Fruit fly (Drosophila melanogaster) whole organism, wandering third instar larva: ENCODE results near the gene CG3638.

Source experiments
- Abd-B ChIP-seq: fragments of >200 bp; optimal IDR thresholded peaks from 2 replicates; lab custom pipeline; 2017; ENCODE audit warnings: missing biosample characterization, missing genetic modification characterization
- CG32264 ChIP-seq: fragments of 200-800 bp; sonication (Bioruptor generic); optimal IDR thresholded peaks from 2 replicates; lab custom pipeline; 2016; ENCODE audit warnings: missing biosample characterization, missing genetic modification characterization
- CG9705 ChIP-seq: fragments of 200-800 bp; sonication (Bioruptor generic); optimal IDR thresholded peaks from 2 replicates; lab custom pipeline; 2018; ENCODE audit warnings: missing biosample characterization, mild to moderate bottlenecking, missing genetic modification characterization
- CrebA ChIP-seq: fragments of 200-800 bp; sonication (Bioruptor generic); optimal IDR thresholded peaks from 2 replicates; lab custom pipeline; 2016; ENCODE audit warnings: missing biosample characterization, mild to moderate bottlenecking, missing genetic modification characterization, borderline replicate concordance
- Dfd ChIP-seq: fragments of >200 bp; optimal IDR thresholded peaks from 2 replicates; lab custom pipeline; 2017; ENCODE audit warnings: missing biosample characterization, missing genetic modification characterization
- Dif ChIP-seq: fragments of 200-275, 200-300 bp; sonication (Bioruptor generic); optimal IDR thresholded peaks from 2 replicates; lab custom pipeline; 2018; ENCODE audit warnings: missing biosample characterization, missing genetic modification characterization; ENCODE audit not compliant: partially characterized antibody
- GATAd ChIP-seq: sonication (Bioruptor generic); optimal IDR thresholded peaks from 2 replicates; lab custom pipeline; 2016; ENCODE audit warnings: missing biosample characterization, missing genetic modification characterization
- HLH106 ChIP-seq: fragments of 200-800 bp; optimal IDR thresholded peaks from 3 replicates; lab custom pipeline; 2019; ENCODE audit warnings: missing biosample characterization, mild to moderate bottlenecking, missing genetic modification characterization, moderate library complexity
- Hnf4 ChIP-seq: fragments of 200-800 bp; sonication (Bioruptor generic); optimal IDR thresholded peaks from 2 replicates; lab custom pipeline; 2016; ENCODE audit warnings: missing biosample characterization, mild to moderate bottlenecking, missing genetic modification characterization
- Hr78 ChIP-seq: fragments of >200 bp; optimal IDR thresholded peaks from 2 replicates; lab custom pipeline; 2017; ENCODE audit warnings: missing biosample characterization, missing genetic modification characterization
- Hr83 ChIP-seq: fragments of 200-300 bp; sonication (Bioruptor generic); optimal IDR thresholded peaks from 2 replicates; lab custom pipeline; 2016; ENCODE audit warnings: missing biosample characterization, mild to moderate bottlenecking, missing genetic modification characterization, moderate library complexity; ENCODE audit not compliant: poor library complexity, severe bottlenecking
- Jra ChIP-seq: sonication (Bioruptor generic); optimal IDR thresholded peaks from 2 replicates; lab custom pipeline; 2016; ENCODE audit warnings: missing biosample characterization, missing genetic modification characterization
- Mio ChIP-seq: sonication (Bioruptor generic); optimal IDR thresholded peaks from 2 replicates; lab custom pipeline; 2016; ENCODE audit warnings: missing biosample characterization, missing genetic modification characterization
- Myc ChIP-seq: fragments of >200 bp; optimal IDR thresholded peaks from 2 replicates; lab custom pipeline; 2017
- N ChIP-seq: fragments of >200 bp; optimal IDR thresholded peaks from 2 replicates; lab custom pipeline; 2018; ENCODE audit warnings: missing biosample characterization, missing external identifiers, missing genetic modification characterization
- OdsH ChIP-seq: fragments of 200-800 bp; sonication (Bioruptor generic); optimal IDR thresholded peaks from 2 replicates; lab custom pipeline; 2016; ENCODE audit warnings: missing biosample characterization, mild to moderate bottlenecking, missing genetic modification characterization
- Rel ChIP-seq, 2 experiments: fragments of 200-800 bp; sonication (Bioruptor generic) in 1 of 2; optimal IDR thresholded peaks; 2 replicates in 1 of 2; 3 replicates in 1 of 2; lab custom pipeline; 2016 to 2019; ENCODE audit warnings: mild to moderate bottlenecking in 2 of 2, missing biosample characterization in 2 of 2, missing genetic modification characterization in 2 of 2, moderate library complexity in 1 of 2
- Sp1 ChIP-seq: fragments of 200-800 bp; sonication (Bioruptor generic); optimal IDR thresholded peaks from 3 replicates; lab custom pipeline; 2019; ENCODE audit warnings: missing biosample characterization, mild to moderate bottlenecking, missing genetic modification characterization, moderate library complexity
- Vsx2 ChIP-seq: fragments of 200-300, 225-300 bp; sonication (Bioruptor generic); optimal IDR thresholded peaks from 2 replicates; lab custom pipeline; 2018; ENCODE audit warnings: missing biosample characterization, missing genetic modification characterization; ENCODE audit not compliant: partially characterized antibody
- br ChIP-seq: fragments of 200-800 bp; sonication (Bioruptor generic); optimal IDR thresholded peaks from 2 replicates; lab custom pipeline; 2016; ENCODE audit warnings: missing biosample characterization, missing genetic modification characterization
- brk ChIP-seq: fragments of 200-800 bp; sonication (Bioruptor generic); optimal IDR thresholded peaks from 2 replicates; lab custom pipeline; 2016; ENCODE audit warnings: missing biosample characterization, mild to moderate bottlenecking, missing genetic modification characterization
- dl ChIP-seq, 2 experiments: fragments of 175-275, 200-275 bp in 1 of 2; fragments of 200-275 bp in 1 of 2; sonication (Bioruptor generic); optimal IDR thresholded peaks; lab custom pipeline; 2018; ENCODE audit warnings: mild to moderate bottlenecking in 2 of 2, missing biosample characterization in 2 of 2, missing genetic modification characterization in 2 of 2, moderate library complexity in 2 of 2; ENCODE audit not compliant: partially characterized antibody in 2 of 2, insufficient read depth in 1 of 2
- dmrt93B ChIP-seq: fragments of 200-800 bp; sonication (Bioruptor generic); optimal IDR thresholded peaks from 2 replicates; lab custom pipeline; 2018; ENCODE audit warnings: missing biosample characterization, mild to moderate bottlenecking, missing genetic modification characterization
- dsf ChIP-seq: sonication (Bioruptor generic); optimal IDR thresholded peaks from 2 replicates; lab custom pipeline; 2016; ENCODE audit warnings: missing biosample characterization, missing genetic modification characterization, borderline replicate concordance
- ey ChIP-seq: fragments of 200-800 bp; sonication (Bioruptor generic); optimal IDR thresholded peaks from 2 replicates; lab custom pipeline; 2016; ENCODE audit warnings: missing biosample characterization, missing genetic modification characterization
- foxo ChIP-seq, 2 experiments: fragments of 200-800 bp; sonication (Bioruptor generic); optimal IDR thresholded peaks; 2 replicates in 1 of 2; 3 replicates in 1 of 2; lab custom pipeline; 2016 to 2017; ENCODE audit warnings: missing biosample characterization in 2 of 2, missing genetic modification characterization in 2 of 2
- fru ChIP-seq: fragments of 200-800 bp; sonication (Bioruptor generic); optimal IDR thresholded peaks from 3 replicates; lab custom pipeline; 2016; ENCODE audit warnings: missing biosample characterization, mild to moderate bottlenecking, missing genetic modification characterization
- h ChIP-seq: fragments of 200-800 bp; sonication (Bioruptor generic); optimal IDR thresholded peaks from 3 replicates; lab custom pipeline; 2016; ENCODE audit warnings: missing biosample characterization, mild to moderate bottlenecking, missing genetic modification characterization
- jim ChIP-seq: fragments of 175-275, 200-325 bp; sonication (Bioruptor generic); optimal IDR thresholded peaks from 2 replicates; lab custom pipeline; 2016; ENCODE audit warnings: missing biosample characterization, mild to moderate bottlenecking, missing genetic modification characterization
- pan ChIP-seq: fragments of >200 bp; optimal IDR thresholded peaks from 2 replicates; lab custom pipeline; 2017
- psq ChIP-seq: fragments of 200-800 bp; sonication (Bioruptor generic); optimal IDR thresholded peaks from 3 replicates; lab custom pipeline; 2017; ENCODE audit warnings: missing biosample characterization, mild to moderate bottlenecking, missing genetic modification characterization, moderate library complexity
- rgr ChIP-seq: fragments of 200-800 bp; sonication (Bioruptor generic); optimal IDR thresholded peaks from 3 replicates; lab custom pipeline; 2016; ENCODE audit warnings: missing biosample characterization, mild to moderate bottlenecking, missing genetic modification characterization
- sage ChIP-seq: fragments of 200-800 bp; sonication (Bioruptor generic); optimal IDR thresholded peaks from 2 replicates; lab custom pipeline; 2016; ENCODE audit warnings: missing biosample characterization, mild to moderate bottlenecking, missing genetic modification characterization
- sv ChIP-seq: fragments of 200-800 bp; sonication (Bioruptor generic); optimal IDR thresholded peaks from 3 replicates; lab custom pipeline; 2016; ENCODE audit warnings: missing biosample characterization, missing genetic modification characterization
- tai ChIP-seq: sonication (Bioruptor generic); optimal IDR thresholded peaks from 2 replicates; lab custom pipeline; 2016; ENCODE audit warnings: missing biosample characterization, missing genetic modification characterization
- usp ChIP-seq: fragments of >200 bp; optimal IDR thresholded peaks from 2 replicates; lab custom pipeline; 2017; ENCODE audit warnings: missing biosample characterization, missing genetic modification characterization
- woc ChIP-seq: sonication (Bioruptor generic); optimal IDR thresholded peaks from 2 replicates; lab custom pipeline; 2016; ENCODE audit warnings: missing biosample characterization, mild to moderate bottlenecking, missing genetic modification characterization

Gene CG3638

DNA sequence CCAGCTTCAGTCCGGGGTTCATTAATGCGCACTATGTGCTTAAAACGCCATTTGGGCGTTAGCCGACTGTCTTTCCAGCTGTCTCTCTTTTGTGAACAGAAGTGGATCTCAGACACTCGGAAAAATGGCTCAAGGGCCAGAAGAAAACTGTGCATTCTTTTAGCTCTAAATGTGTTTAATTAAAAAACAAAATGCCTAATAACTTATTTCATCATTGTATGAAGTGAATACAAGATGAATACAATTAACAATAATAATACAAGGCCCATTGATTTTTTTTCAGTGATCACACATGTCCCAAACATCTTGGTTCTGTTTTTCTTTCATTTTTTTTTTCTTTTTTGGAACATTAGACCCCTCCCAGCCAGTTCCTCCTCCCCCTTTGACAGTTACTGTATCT, 36.4 kb upstream of the CG3638 start:
- TF ChIP-seq sage (GFP tag; lab: Kevin White, UChicago) (no peak), jim (GFP tag; lab: Kevin White, UChicago) (no peak), rgr (GFP tag; lab: Kevin White, UChicago) (peak; percentile 19), foxo (GFP tag; optimal IDR thresholded peaks at IDR 0.05; lab: Kevin White, UChicago) (peak in 1 of 2 experiments; percentile 8)
- TF ChIP-seq, all 38 proteins: peak for 2

DNA sequence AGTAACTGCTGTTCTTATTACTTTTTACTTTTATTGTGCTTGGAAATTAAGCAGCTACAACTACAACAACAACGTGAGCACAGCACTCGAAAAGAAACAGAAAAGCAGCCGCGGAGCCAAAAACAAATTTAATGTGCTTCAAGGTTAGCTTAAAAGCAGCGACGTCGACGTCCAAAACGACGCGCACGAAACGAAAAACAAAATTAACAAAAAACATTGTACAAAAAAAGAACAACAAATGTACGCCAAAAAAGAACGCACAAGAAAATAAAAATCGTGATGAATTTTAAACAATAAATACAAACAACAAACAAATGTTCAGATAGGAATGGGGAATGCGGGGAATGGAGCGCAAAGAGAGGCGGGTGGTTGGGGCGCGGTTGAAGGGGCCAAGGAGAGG, 34.6 kb upstream of the CG3638 start:
- TF ChIP-seq Vsx2 (no peak), woc (GFP tag; lab: Kevin White, UChicago) (no peak), dl (GFP tag; optimal IDR thresholded peaks at IDR 0.05; lab: Kevin White, UChicago; ENCODE audit: insufficient read depth in 1 of 2, partially characterized antibody in 2 of 2) (no peak), N (GFP tag; lab: Kevin White, UChicago) (no peak), Hr78 (GFP tag; lab: Kevin White, UChicago) (no peak), fru (GFP tag; lab: Kevin White, UChicago) (peak; percentile 5), brk (no peak), OdsH (GFP tag; lab: Kevin White, UChicago) (no peak), HLH106 (tag; lab: Kevin White, UChicago) (no peak), Mio (no peak), foxo (GFP tag; optimal IDR thresholded peaks at IDR 0.05; lab: Kevin White, UChicago) (peak in 1 of 2 experiments; percentile 58), usp (GFP tag; lab: Kevin White, UChicago) (no peak), GATAd (no peak), CG32264 (GFP tag; lab: Kevin White, UChicago) (no peak), jim (GFP tag; lab: Kevin White, UChicago) (peak; percentile 45), Rel (GFP tag; optimal IDR thresholded peaks at IDR 0.05; lab: Kevin White, UChicago) (peak; percentile 59), Rel (tag; optimal IDR thresholded peaks at IDR 0.05; lab: Kevin White, UChicago) (peak; percentile 60), dmrt93B (GFP tag; lab: Kevin White, UChicago) (no peak), sv (no peak), Hnf4 (no peak), br (no peak), CrebA (GFP tag; lab: Kevin White, UChicago) (peak; percentile 77), Abd-B (GFP tag; lab: Kevin White, UChicago) (no peak), tai (GFP tag; lab: Kevin White, UChicago) (no peak), Sp1 (peak; percentile 74), pan (no peak), Dfd (GFP tag; lab: Kevin White, UChicago) (no peak), CG9705 (GFP tag; lab: Kevin White, UChicago) (no peak), Dif (GFP tag; lab: Kevin White, UChicago) (no peak), psq (GFP tag; lab: Kevin White, UChicago) (no peak), rgr (GFP tag; lab: Kevin White, UChicago) (no peak)

DNA sequence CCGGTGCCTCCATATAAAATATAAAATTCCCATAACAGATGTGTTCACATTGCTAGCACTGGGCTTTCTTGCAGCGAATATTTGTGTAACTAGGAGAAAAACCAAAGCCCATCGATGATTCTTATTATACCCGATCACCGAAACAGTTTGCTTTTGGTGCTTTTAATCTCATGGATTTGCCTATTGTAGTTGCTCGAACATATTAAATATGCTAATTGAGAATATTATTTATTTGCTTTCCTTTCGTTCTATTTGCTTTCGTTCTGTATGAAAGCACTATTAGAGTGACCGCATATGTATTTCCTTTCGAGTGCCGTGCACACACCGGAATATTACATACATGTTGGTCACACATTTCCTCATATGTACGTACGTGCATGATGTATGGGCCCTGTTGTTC, 34.2 kb upstream of the CG3638 start:
- no peak for TF ChIP-seq Rel (GFP tag; optimal IDR thresholded peaks at IDR 0.05; lab: Kevin White, UChicago)
- no peak for TF ChIP-seq Rel (tag; optimal IDR thresholded peaks at IDR 0.05; lab: Kevin White, UChicago)
- no peak for TF ChIP-seq sage (GFP tag; lab: Kevin White, UChicago)
- TF ChIP-seq N (GFP tag; lab: Kevin White, UChicago): no peak
- no peak for TF ChIP-seq Vsx2
- TF ChIP-seq Jra (GFP tag; lab: Kevin White, UChicago): no peak
- peak; percentile 19 for TF ChIP-seq sv
- TF ChIP-seq Sp1: peak; percentile 11
- no peak for TF ChIP-seq Dfd (GFP tag; lab: Kevin White, UChicago)
- peak; percentile 26 for TF ChIP-seq OdsH (GFP tag; lab: Kevin White, UChicago)
- no peak for TF ChIP-seq Hr78 (GFP tag; lab: Kevin White, UChicago)
- TF ChIP-seq h (GFP tag; lab: Kevin White, UChicago): peak; percentile 51
- TF ChIP-seq Mio: no peak
- no peak for TF ChIP-seq jim (GFP tag; lab: Kevin White, UChicago)
- TF ChIP-seq dmrt93B (GFP tag; lab: Kevin White, UChicago): peak; percentile 59
- TF ChIP-seq rgr (GFP tag; lab: Kevin White, UChicago): peak; percentile 8
- TF ChIP-seq Hr83: no peak
- peak; percentile 64 for TF ChIP-seq fru (GFP tag; lab: Kevin White, UChicago)
- TF ChIP-seq ey: peak; percentile 43
- peak in 1 of 2 experiments; percentile 44 for TF ChIP-seq foxo (GFP tag; optimal IDR thresholded peaks at IDR 0.05; lab: Kevin White, UChicago)
- no peak for TF ChIP-seq Myc
- TF ChIP-seq HLH106 (tag; lab: Kevin White, UChicago): peak; percentile 78
- TF ChIP-seq dsf (GFP tag; lab: Kevin White, UChicago): no peak
- no peak for TF ChIP-seq Dif (GFP tag; lab: Kevin White, UChicago)
- TF ChIP-seq br: peak; percentile 51
- no peak for TF ChIP-seq GATAd
- TF ChIP-seq psq (GFP tag; lab: Kevin White, UChicago): peak; percentile 25
- TF ChIP-seq woc (GFP tag; lab: Kevin White, UChicago): peak; percentile 9
